Worm (Caenorhabditis elegans) whole organism, L2 larva: ENCODE measurements around the gene col-38.

Experiments
- R02D3.7 ChIP-seq: fragments of 150-350 bp; optimal IDR thresholded peaks from 2 replicates; lab custom pipeline; 2014; ENCODE audit warnings: missing biosample characterization, missing genetic modification characterization
- alr-1 ChIP-seq: fragments of 150-350 bp; optimal IDR thresholded peaks from 2 replicates; lab custom pipeline; 2014; ENCODE audit warnings: missing biosample characterization, missing genetic modification characterization
- aly-2 ChIP-seq: fragments of 150-350 bp; optimal IDR thresholded peaks from 2 replicates; lab custom pipeline; 2014; ENCODE audit warnings: missing biosample characterization, missing genetic modification characterization
- ama-1 ChIP-seq: fragments of 150-350 bp; optimal IDR thresholded peaks from 2 replicates; lab custom pipeline; 2018; ENCODE audit warnings: inconsistent platforms
- ceh-82 ChIP-seq: fragments of 150-350 bp; optimal IDR thresholded peaks from 2 replicates; lab custom pipeline; 2014; ENCODE audit warnings: missing biosample characterization, missing genetic modification characterization
- egl-27 ChIP-seq: sonication (generic microtip); optimal IDR thresholded peaks from 3 replicates; lab custom pipeline; 2017; ENCODE audit warnings: missing biosample characterization, missing genetic modification reagents, missing genetic modification characterization
- elt-1 ChIP-seq: fragments of 150-350 bp; optimal IDR thresholded peaks from 2 replicates; lab custom pipeline; 2014; ENCODE audit warnings: missing biosample characterization, missing genetic modification characterization
- elt-3 ChIP-seq: sonication (generic microtip); optimal IDR thresholded peaks from 2 replicates; lab custom pipeline; 2017; ENCODE audit warnings: missing biosample characterization, missing genetic modification characterization
- lin-39 ChIP-seq: fragments of 150-350 bp; optimal IDR thresholded peaks from 2 replicates; lab custom pipeline; 2014; ENCODE audit warnings: missing biosample characterization, missing genetic modification reagents, missing genetic modification characterization
- lsy-2 ChIP-seq, 2 experiments: fragments of 150-350 bp in 1 of 2; sonication (generic microtip) in 1 of 2; optimal IDR thresholded peaks; 2 replicates each; lab custom pipeline; 2014 to 2017; ENCODE audit warnings: missing biosample characterization in 2 of 2, missing genetic modification characterization in 2 of 2
- nhr-237 ChIP-seq: fragments of 150-350 bp; optimal IDR thresholded peaks from 2 replicates; lab custom pipeline; 2014; ENCODE audit warnings: missing biosample characterization, missing genetic modification characterization
- unc-62 ChIP-seq: fragments of 150-350 bp; optimal IDR thresholded peaks from 2 replicates; lab custom pipeline; 2014; ENCODE audit warnings: missing biosample characterization, missing genetic modification reagents, missing genetic modification characterization

DNA sequence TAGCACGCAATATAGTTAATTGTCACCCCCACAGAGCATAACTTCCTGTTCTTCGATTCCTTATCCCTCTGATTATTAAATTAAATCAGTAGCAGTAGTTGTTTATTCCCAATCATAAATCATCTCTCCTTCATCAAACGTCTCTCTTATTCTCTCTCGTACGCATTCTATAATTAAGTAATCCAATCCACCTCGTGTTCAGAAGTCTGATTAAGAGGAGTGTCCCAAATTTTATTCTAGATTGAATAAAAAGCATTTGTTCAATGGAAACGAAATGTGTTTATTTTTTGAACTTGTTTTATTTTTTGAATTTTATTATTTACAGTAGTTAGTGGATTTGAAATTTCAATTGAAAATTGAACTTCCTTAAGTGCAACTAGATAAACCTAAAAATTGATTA, 42.4 kb upstream of the col-38 start:
- no peak for TF ChIP-seq R02D3.7
- TF ChIP-seq lsy-2 (tag; optimal IDR thresholded peaks at IDR 0.05; lab: Kevin White, UChicago), result no peak
- TF ChIP-seq aly-2 (tag; lab: Kevin White, UChicago), result no peak
- TF ChIP-seq unc-62 (GFP tag; lab: Kevin White, UChicago), result no peak
- TF ChIP-seq ceh-82 (tag; lab: Kevin White, UChicago), result no peak
- TF ChIP-seq nhr-237 (tag; lab: Kevin White, UChicago), result no peak
- TF ChIP-seq alr-1 (tag; lab: Kevin White, UChicago), result no peak
- no peak for TF ChIP-seq elt-1 (tag; lab: Kevin White, UChicago)
- TF ChIP-seq egl-27 (tag; lab: Kevin White, UChicago), result no peak
- TF ChIP-seq elt-3 (tag; lab: Kevin White, UChicago), result no peak
- TF ChIP-seq lin-39, result no peak
- no peak for TF ChIP-seq ama-1 (lab: Kevin White, UChicago)
